Fruit fly (Drosophila melanogaster): ENCODE results near the gene mth.

DNA sequence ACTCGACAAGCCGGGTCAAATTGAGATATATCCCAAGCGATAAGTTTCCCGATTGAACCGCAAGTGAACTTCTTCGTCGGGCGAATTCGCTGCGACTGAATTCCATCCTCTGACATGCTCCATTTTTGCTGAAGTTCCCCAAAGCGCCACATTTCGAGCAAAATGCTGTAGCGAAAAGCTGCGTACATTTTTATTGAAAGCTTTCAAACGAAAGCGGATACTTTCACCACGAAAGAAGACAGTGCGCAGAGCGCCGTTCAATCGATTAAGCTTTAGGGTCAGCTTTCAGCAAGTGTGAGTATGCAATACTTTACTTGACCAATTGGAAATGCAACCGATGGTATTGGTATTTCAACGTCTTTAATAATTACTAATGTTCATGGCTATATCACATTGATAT is 3.9 kb downstream of the mth start, which contains the start of gene mthl10:
- TF ChIP-seq ci (GFP tag; IDR thresholded peaks at IDR 0.05) = no peak
- no peak for TF ChIP-seq CG4404 (GFP tag; IDR thresholded peaks at IDR 0.05)
- TF ChIP-seq D19A (tag; optimal IDR thresholded peaks at IDR 0.05) = no peak
- no peak for TF ChIP-seq CG12071 (GFP tag; optimal IDR thresholded peaks at IDR 0.05)
- TF ChIP-seq Rx (GFP tag; IDR thresholded peaks at IDR 0.05) = no peak
- no peak for TF ChIP-seq CG13894 (tag; optimal IDR thresholded peaks at IDR 0.05)
